Worm (Caenorhabditis elegans): ENCODE results near the gene C29A12.22.

C29A12.22 gene

ce11 chrV:10790921-10791320 lies 20.9 kb upstream of the C29A12.22 start, which contains the start of gene D1054.9:
D1054.9 (minus strand) TSS chrV:10791057.
- TF ChIP-seq nhr-12 (tag; optimal IDR thresholded peaks at IDR 0.05) = no peak
- no peak for TF ChIP-seq nhr-76 (tag; optimal IDR thresholded peaks at IDR 0.05)
- no peak for TF ChIP-seq ceh-43 (GFP tag; optimal IDR thresholded peaks at IDR 0.05)
- no peak for TF ChIP-seq lin-32 (GFP tag; optimal IDR thresholded peaks at IDR 0.05)
- no peak for TF ChIP-seq mab-5 (tag; optimal IDR thresholded peaks at IDR 0.05)
- TF ChIP-seq M03D4.4 (tag; optimal IDR thresholded peaks at IDR 0.05) = no peak
- no peak for TF ChIP-seq mls-2 (tag; optimal IDR thresholded peaks at IDR 0.05)
- no peak for TF ChIP-seq bed-3 (GFP tag; optimal IDR thresholded peaks at IDR 0.05)
- TF ChIP-seq ztf-11 (tag; optimal IDR thresholded peaks at IDR 0.05) = no peak
- TF ChIP-seq hlh-1 (tag; optimal IDR thresholded peaks at IDR 0.05) = no peak
- TF ChIP-seq ces-1 (GFP tag; optimal IDR thresholded peaks at IDR 0.05) = no peak
- TF ChIP-seq sem-2 (GFP tag; optimal IDR thresholded peaks at IDR 0.05) = no peak
- no peak for TF ChIP-seq cnd-1 (tag; optimal IDR thresholded peaks at IDR 0.05)
- TF ChIP-seq sptf-1 (tag; optimal IDR thresholded peaks at IDR 0.05) = no peak
- TF ChIP-seq snpc-4 (tag; optimal IDR thresholded peaks at IDR 0.05) = no peak
- TF ChIP-seq unc-62 (GFP tag; optimal IDR thresholded peaks at IDR 0.05) = no peak

- TF ChIP-seq tbx-8 (GFP tag; optimal IDR thresholded peaks at IDR 0.05) (no peak), ceh-83 (GFP tag; optimal IDR thresholded peaks at IDR 0.05) (no peak), ham-2 (GFP tag; optimal IDR thresholded peaks at IDR 0.05) (no peak), snpc-4 (tag; optimal IDR thresholded peaks at IDR 0.05) (no peak), ces-1 (GFP tag; optimal IDR thresholded peaks at IDR 0.05) (no peak)
Observed at ce11 chrV:10792775-10793174, 19.1 kb upstream of the C29A12.22 start, which contains the start of gene D1054.10. D1054.10 (minus strand) TSS chrV:10792875.

DNA sequence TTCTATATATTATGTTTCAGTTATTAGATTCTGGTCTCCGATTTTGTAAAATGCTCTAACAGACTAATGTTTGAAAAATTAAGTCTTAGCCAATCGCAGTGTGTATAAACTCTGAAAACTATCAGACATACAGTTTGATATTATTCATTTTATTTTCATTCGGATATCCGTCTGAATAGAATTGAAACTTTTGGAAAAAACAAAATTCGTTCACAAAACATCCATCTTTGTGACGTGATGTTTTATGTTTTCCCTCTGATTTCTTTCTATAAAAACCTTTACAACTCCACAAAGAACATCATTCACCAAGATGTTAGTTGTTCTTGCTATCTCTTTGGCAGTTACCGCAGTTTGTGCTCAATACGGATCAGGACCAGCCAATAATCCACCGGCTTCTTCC lies 18.4 kb upstream of the C29A12.22 start, which contains the start of gene ule-3:
Gene ule-3 (plus strand): TSS at position 301 of the 400 bp plus-strand sequence.
- TF ChIP-seq lin-32 (GFP tag; optimal IDR thresholded peaks at IDR 0.05) = no peak
- TF ChIP-seq ztf-11 (tag; optimal IDR thresholded peaks at IDR 0.05) = no peak
- no peak for TF ChIP-seq ceh-83 (GFP tag; optimal IDR thresholded peaks at IDR 0.05)
- no peak for TF ChIP-seq unc-39 (tag; optimal IDR thresholded peaks at IDR 0.05)
- TF ChIP-seq drap-1 (GFP tag; optimal IDR thresholded peaks at IDR 0.05) = no peak
- no peak for TF ChIP-seq tbx-8 (GFP tag; optimal IDR thresholded peaks at IDR 0.05)

DNA sequence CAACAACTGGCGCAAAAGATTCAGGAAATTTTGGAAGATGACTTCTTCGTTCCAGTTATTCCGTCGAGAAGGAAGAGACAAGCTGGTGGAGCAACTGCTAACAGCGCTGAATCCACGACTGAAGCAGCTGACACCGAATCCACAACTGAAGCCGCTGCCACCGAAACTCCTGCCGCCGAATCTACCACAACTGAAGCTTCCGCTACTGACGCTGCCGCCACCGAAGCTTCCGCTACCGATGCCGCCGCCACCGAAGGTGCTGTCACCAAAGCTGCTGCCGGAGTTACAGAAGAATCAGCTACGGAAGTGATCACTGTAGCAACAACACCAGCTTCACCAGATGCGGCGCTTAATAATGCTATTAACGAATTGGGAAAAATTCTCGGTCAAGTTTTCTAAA lies 17.4 kb upstream of the C29A12.22 start:
- TF ChIP-seq bed-3 (GFP tag; optimal IDR thresholded peaks at IDR 0.05) (no peak), unc-120 (tag; optimal IDR thresholded peaks at IDR 0.05; ENCODE audit: poor library complexity, severe bottlenecking) (no peak), ztf-11 (tag; optimal IDR thresholded peaks at IDR 0.05) (no peak), snpc-4 (tag; optimal IDR thresholded peaks at IDR 0.05) (no peak), flh-1 (GFP tag; optimal IDR thresholded peaks at IDR 0.05) (no peak), unc-39 (tag; optimal IDR thresholded peaks at IDR 0.05) (no peak), pha-4 (tag; optimal IDR thresholded peaks at IDR 0.05) (no peak), M03D4.4 (tag; optimal IDR thresholded peaks at IDR 0.05) (no peak), elt-1 (tag; optimal IDR thresholded peaks at IDR 0.05; ENCODE audit: borderline replicate concordance, insufficient read depth) (no peak), elt-3 (tag; optimal IDR thresholded peaks at IDR 0.05) (no peak), sptf-1 (tag; optimal IDR thresholded peaks at IDR 0.05) (no peak), blmp-1 (tag; optimal IDR thresholded peaks at IDR 0.05) (no peak), ceh-83 (GFP tag; optimal IDR thresholded peaks at IDR 0.05) (no peak)

ce11 chrV:10795494-10795893 lies 16.4 kb upstream of the C29A12.22 start, which contains the start of gene D1054.19:
D1054.19 (plus strand) TSS chrV:10795794.
- no peak for TF ChIP-seq ceh-39 (tag; optimal IDR thresholded peaks at IDR 0.05)
- no peak for TF ChIP-seq ceh-43 (GFP tag; optimal IDR thresholded peaks at IDR 0.05)
- no peak for TF ChIP-seq unc-62 (GFP tag; optimal IDR thresholded peaks at IDR 0.05)
- TF ChIP-seq unc-39 (tag; optimal IDR thresholded peaks at IDR 0.05) = no peak
- TF ChIP-seq nhr-12 (tag; optimal IDR thresholded peaks at IDR 0.05) = no peak
- TF ChIP-seq elt-1 (tag; optimal IDR thresholded peaks at IDR 0.05; ENCODE audit: borderline replicate concordance, insufficient read depth) = no peak
- TF ChIP-seq lin-13 (tag; optimal IDR thresholded peaks at IDR 0.05) = no peak
- TF ChIP-seq zip-8 (tag; optimal IDR thresholded peaks at IDR 0.05) = no peak
- no peak for TF ChIP-seq lin-32 (GFP tag; optimal IDR thresholded peaks at IDR 0.05)
- TF ChIP-seq ces-1 (GFP tag; optimal IDR thresholded peaks at IDR 0.05) = no peak
- no peak for TF ChIP-seq pha-4 (tag; optimal IDR thresholded peaks at IDR 0.05)
- TF ChIP-seq snpc-4 (tag; optimal IDR thresholded peaks at IDR 0.05) = no peak

Measured in whole organism, mixed stage, embryonic.